Fruit fly (Drosophila melanogaster): Measurements from ENCODE around the gene CG17026.

The CG17026 gene

dm6 chr3L:15956448-15957010, 18.6 kb upstream of the CG17026 start, which contains the start of gene elgi (continued):
- no peak for TF ChIP-seq E2f1 (GFP tag; IDR thresholded peaks at IDR 0.05)
- TF ChIP-seq NK7.1 (GFP tag; optimal IDR thresholded peaks at IDR 0.05), result no peak
- peak; percentile 49 for TF ChIP-seq NC2β (GFP tag; optimal IDR thresholded peaks at IDR 0.05)
- no peak for TF ChIP-seq Hr78 (GFP tag; optimal IDR thresholded peaks at IDR 0.05)
- TF ChIP-seq CG3847 (GFP tag; IDR thresholded peaks at IDR 0.05), result peak; percentile 77
- no peak for TF ChIP-seq Mrtf (GFP tag; IDR thresholded peaks at IDR 0.05)
- peak; percentile 18 for TF ChIP-seq CG12744 (GFP tag; optimal IDR thresholded peaks at IDR 0.05)
- peak; percentile 30; the same call in 1 of the 2 replicates for TF ChIP-seq unc-4 (GFP tag; IDR thresholded peaks at IDR 0.05; ENCODE audit: partially characterized antibody)
- TF ChIP-seq CG4282 (GFP tag; optimal IDR thresholded peaks at IDR 0.05), result no peak
- TF ChIP-seq CG6175 (GFP tag; IDR thresholded peaks at IDR 0.05), result 0 out of 3 replicates have a peak, but pooled peaks have one; percentile 7
- peak; percentile 61 for TF ChIP-seq vvl (GFP tag; IDR thresholded peaks at IDR 0.05)
- peak; percentile 77 for TF ChIP-seq Xbp1 (GFP tag; optimal IDR thresholded peaks at IDR 0.05)
- TF ChIP-seq cad (GFP tag; optimal IDR thresholded peaks at IDR 0.05), result no peak
- peak; percentile 12 for TF ChIP-seq zen (tag; optimal IDR thresholded peaks at IDR 0.05)
- TF ChIP-seq Xrp1 (GFP tag; IDR thresholded peaks at IDR 0.05), result peak; percentile 65
- peak; percentile 57 for TF ChIP-seq Hmr (GFP tag; optimal IDR thresholded peaks at IDR 0.05)
- TF ChIP-seq CG18476 (GFP tag; optimal IDR thresholded peaks at IDR 0.05), result peak; percentile 46
- TF ChIP-seq br (optimal IDR thresholded peaks at IDR 0.05), result no peak
- peak; percentile 81 for TF ChIP-seq CG32772 (GFP tag; IDR thresholded peaks at IDR 0.05)
- peak; percentile 46 for TF ChIP-seq Ptx1 (GFP tag; IDR thresholded peaks at IDR 0.05)
- TF ChIP-seq CG11723 (GFP tag; optimal IDR thresholded peaks at IDR 0.05), result no peak
- peak; percentile 73 for TF ChIP-seq gro (GFP tag; optimal IDR thresholded peaks at IDR 0.05)
- TF ChIP-seq her (GFP tag; optimal IDR thresholded peaks at IDR 0.05), result peak; percentile 60
- 0 out of 3 replicates have a peak, but pooled peaks have one; percentile 18 for TF ChIP-seq Opbp (GFP tag; IDR thresholded peaks at IDR 0.05; ENCODE audit: partially characterized antibody)
- peak; percentile 22 for TF ChIP-seq disco-r (GFP tag; optimal IDR thresholded peaks at IDR 0.05)
- TF ChIP-seq CG11456 (GFP tag; IDR thresholded peaks at IDR 0.05), result peak; percentile 79
- no peak for TF ChIP-seq CG6254 (GFP tag; optimal IDR thresholded peaks at IDR 0.05)
- peak; percentile 94 for TF ChIP-seq Sry-β (GFP tag; optimal IDR thresholded peaks at IDR 0.05)
- TF ChIP-seq ap (GFP tag; IDR thresholded peaks at IDR 0.05), result no peak
- peak; percentile 66 for TF ChIP-seq ind (GFP tag; optimal IDR thresholded peaks at IDR 0.05)
- no peak for TF ChIP-seq hb (GFP tag; IDR thresholded peaks at IDR 0.05; ENCODE audit: partially characterized antibody)
- no peak for TF ChIP-seq hkb (optimal IDR thresholded peaks at IDR 0.05)
- TF ChIP-seq hkb (GFP tag; IDR thresholded peaks at IDR 0.05), result peak; percentile 36; the same call in 1 of the 2 replicates
- TF ChIP-seq CG9817 (tag; optimal IDR thresholded peaks at IDR 0.05), result peak; percentile 57
- peak; percentile 64 for TF ChIP-seq CG1792 (GFP tag; optimal IDR thresholded peaks at IDR 0.05)
- TF ChIP-seq CG2116 (GFP tag; optimal IDR thresholded peaks at IDR 0.05), result peak; percentile 23
- no peak for TF ChIP-seq CG8388 (GFP tag; optimal IDR thresholded peaks at IDR 0.05)
- no peak for TF ChIP-seq grn (GFP tag; optimal IDR thresholded peaks at IDR 0.05)
- no peak for TF ChIP-seq ato (GFP tag; IDR thresholded peaks at IDR 0.05; ENCODE audit: partially characterized antibody)
- peak; percentile 25 for TF ChIP-seq CG12071 (GFP tag; optimal IDR thresholded peaks at IDR 0.05)
- TF ChIP-seq CG14965 (GFP tag; optimal IDR thresholded peaks at IDR 0.05; ENCODE audit: borderline replicate concordance), result no peak
- peak; percentile 94 for TF ChIP-seq Ets65A (GFP tag)
- no peak for TF ChIP-seq CG8290 (GFP tag; optimal IDR thresholded peaks at IDR 0.05)
- no peak for TF ChIP-seq CG8290 (tag; optimal IDR thresholded peaks at IDR 0.05)
- peak; percentile 46; the same call in 1 of the 3 replicates for TF ChIP-seq CG34422 (GFP tag; IDR thresholded peaks at IDR 0.05)
- peak; percentile 21; the same call in 1 of the 2 replicates for TF ChIP-seq Ada2b (GFP tag; IDR thresholded peaks at IDR 0.05)
- peak; percentile 72 for TF ChIP-seq caup (GFP tag; optimal IDR thresholded peaks at IDR 0.05; ENCODE audit: severe bottlenecking)
- TF ChIP-seq lola (GFP tag; optimal IDR thresholded peaks at IDR 0.05), result no peak
- TF ChIP-seq CG3163 (GFP tag; optimal IDR thresholded peaks at IDR 0.05), result peak; percentile 51
- no peak for TF ChIP-seq nerfin-2 (GFP tag; IDR thresholded peaks at IDR 0.05; ENCODE audit: partially characterized antibody)

Data from whole organism, embryonic.